Fruit fly (Drosophila melanogaster) whole organism, embryonic: ENCODE measurements around the gene CG13631.

Experiments
- Abd-B ChIP-seq: fragments of 200-800 bp; sonication (Bioruptor generic); optimal IDR thresholded peaks from 2 replicates; lab custom pipeline; 2018; ENCODE audit warnings: missing biosample characterization, mild to moderate bottlenecking, missing genetic modification characterization, moderate library complexity
- Bgb ChIP-seq: fragments of 200-800 bp; sonication (Bioruptor generic); IDR thresholded peaks from 2 replicates; pipeline ENCODE4 v1.3.6; 2022; ENCODE audit warnings: missing biosample characterization, missing genetic modification characterization; ENCODE audit not compliant: partially characterized antibody
- Blimp-1 ChIP-seq: fragments of 200-800 bp; sonication (Bioruptor generic); optimal IDR thresholded peaks from 3 replicates; lab custom pipeline; 2018; ENCODE audit warnings: missing biosample characterization, missing genetic modification characterization, mild to moderate bottlenecking, moderate library complexity, missing genetic modification reagents
- CG12071 ChIP-seq: fragments of 200-800 bp; sonication (Bioruptor generic); optimal IDR thresholded peaks from 3 replicates; lab custom pipeline; 2018; ENCODE audit warnings: missing biosample characterization, mild to moderate bottlenecking, missing genetic modification characterization
- CG13287 ChIP-seq: fragments of 200-800 bp; sonication (Bioruptor generic); IDR thresholded peaks from 2 replicates; pipeline ENCODE4 v1.3.6; 2022; ENCODE audit warnings: missing biosample characterization, missing genetic modification characterization; ENCODE audit not compliant: partially characterized antibody
- CG17186 ChIP-seq: fragments of 200-800 bp; sonication (Bioruptor generic); optimal IDR thresholded peaks from 3 replicates; lab custom pipeline; 2017; ENCODE audit warnings: missing biosample characterization, missing genetic modification reagents, missing genetic modification characterization
- CG17568 ChIP-seq: fragments of 200-800 bp; sonication (Bioruptor generic); optimal IDR thresholded peaks from 2 replicates; lab custom pipeline; 2018; ENCODE audit warnings: missing biosample characterization, mild to moderate bottlenecking, missing genetic modification characterization, moderate library complexity
- CG17829 ChIP-seq: fragments of 200-800 bp; optimal IDR thresholded peaks from 2 replicates; lab custom pipeline; 2019; ENCODE audit warnings: missing biosample characterization, mild to moderate bottlenecking, missing genetic modification characterization, moderate library complexity
- CG2120 ChIP-seq: fragments of 200-800 bp; sonication (Bioruptor generic); optimal IDR thresholded peaks from 3 replicates; lab custom pipeline; 2016; ENCODE audit warnings: missing biosample characterization, missing genetic modification characterization
- CG34224 ChIP-seq: fragments of 200-800 bp; sonication (Bioruptor generic); IDR thresholded peaks from 3 replicates; pipeline ENCODE4 v1.3.6; 2022; ENCODE audit warnings: missing biosample characterization, missing genetic modification characterization; ENCODE audit not compliant: partially characterized antibody
- CG3726 ChIP-seq: fragments of 200-800 bp; sonication (Bioruptor generic); IDR thresholded peaks from 3 replicates; pipeline ENCODE4, ENCODE4 v1.3.6; 2022; ENCODE audit warnings: missing biosample characterization, missing genetic modification characterization
- CG3838 ChIP-seq: fragments of 200-800 bp; sonication (Bioruptor generic); optimal IDR thresholded peaks from 3 replicates; lab custom pipeline; 2016; ENCODE audit warnings: missing biosample characterization, missing genetic modification characterization
- CG3847 ChIP-seq: fragments of 200-800 bp; sonication (Bioruptor generic); IDR thresholded peaks from 2 replicates; pipeline ENCODE4 v1.3.6; 2022; ENCODE audit warnings: missing biosample characterization, missing genetic modification characterization
- CG42726 ChIP-seq: fragments of 200-800 bp; sonication (Bioruptor generic); IDR thresholded peaks from 2 replicates; pipeline ENCODE4 v1.3.6; 2022; ENCODE audit warnings: missing biosample characterization, missing genetic modification characterization; ENCODE audit not compliant: partially characterized antibody
- CG43689 ChIP-seq: fragments of 200-800 bp; sonication (Bioruptor generic); IDR thresholded peaks from 2 replicates; pipeline ENCODE4 v1.3.6; 2022; ENCODE audit warnings: missing biosample characterization, missing genetic modification characterization
- CG7963 ChIP-seq: fragments of 200-800 bp; sonication (Bioruptor generic); IDR thresholded peaks from 3 replicates; pipeline ENCODE4 v1.3.6; 2022; ENCODE audit warnings: missing biosample characterization, missing genetic modification characterization; ENCODE audit not compliant: partially characterized antibody
- CG9727 ChIP-seq: fragments of 200-800 bp; sonication (Bioruptor generic); optimal IDR thresholded peaks from 3 replicates; lab custom pipeline; 2017; ENCODE audit warnings: missing biosample characterization, mild to moderate bottlenecking, missing genetic modification characterization
- Chrac-16 ChIP-seq: fragments of 200-800 bp; sonication (Bioruptor generic); optimal IDR thresholded peaks from 3 replicates; lab custom pipeline; 2016; ENCODE audit warnings: missing biosample characterization, missing genetic modification characterization
- D19B ChIP-seq: fragments of 200-800 bp; sonication (Bioruptor generic); optimal IDR thresholded peaks from 2 replicates; lab custom pipeline; 2017; ENCODE audit warnings: missing biosample characterization, mild to moderate bottlenecking, missing genetic modification characterization
- Dll ChIP-seq: fragments of 200-800 bp; sonication (Bioruptor generic); IDR thresholded peaks from 4 replicates; pipeline ENCODE4 v1.3.6; 2022; ENCODE audit warnings: missing biosample characterization, missing genetic modification characterization; ENCODE audit not compliant: partially characterized antibody
- Doc3 ChIP-seq: fragments of 200-800 bp; sonication (Bioruptor generic); IDR thresholded peaks from 3 replicates; pipeline ENCODE4 v1.3.6; 2022; ENCODE audit warnings: missing biosample characterization, missing genetic modification characterization; ENCODE audit not compliant: partially characterized antibody
- Dref ChIP-seq: fragments of 200-800 bp; sonication (Bioruptor generic); IDR thresholded peaks from 2 replicates; pipeline ENCODE4 v1.3.6; 2022; ENCODE audit warnings: missing biosample characterization, missing genetic modification characterization
- Hr3 ChIP-seq: fragments of 200-800 bp; sonication (Bioruptor generic); optimal IDR thresholded peaks from 3 replicates; lab custom pipeline; 2016; ENCODE audit warnings: missing biosample characterization, missing genetic modification characterization
- Hsf ChIP-seq: fragments of 200-800 bp; sonication (Bioruptor generic); optimal IDR thresholded peaks from 3 replicates; lab custom pipeline; 2016; ENCODE audit warnings: missing biosample characterization, missing genetic modification characterization
- MBD-R2 ChIP-seq: fragments of 200-800 bp; sonication (Bioruptor generic); IDR thresholded peaks from 2 replicates; pipeline ENCODE4 v1.3.6; 2022; ENCODE audit warnings: missing biosample characterization, missing genetic modification characterization
- Max ChIP-seq: fragments of 200-800 bp; sonication (Bioruptor generic); optimal IDR thresholded peaks from 2 replicates; lab custom pipeline; 2016; ENCODE audit warnings: missing biosample characterization, mild to moderate bottlenecking, missing genetic modification characterization
- Med ChIP-seq: fragments of 200-800 bp; sonication (Bioruptor generic); peaks from one replicate; lab custom pipeline; 2016; ENCODE audit warnings: missing biosample characterization, missing genetic modification characterization, mild to moderate bottlenecking, inconsistent platforms, moderate library complexity
- Opbp ChIP-seq: fragments of 200-800 bp; sonication (Bioruptor generic); IDR thresholded peaks from 3 replicates; pipeline ENCODE4 v1.3.6; 2022; ENCODE audit warnings: missing biosample characterization, missing genetic modification characterization; ENCODE audit not compliant: partially characterized antibody
- Optix ChIP-seq: fragments of 200-800 bp; sonication (Bioruptor generic); IDR thresholded peaks from 3 replicates; pipeline ENCODE4 v1.3.6; 2022; ENCODE audit warnings: missing biosample characterization, missing genetic modification characterization
- Xbp1 ChIP-seq: fragments of 200-800 bp; sonication (Bioruptor generic); optimal IDR thresholded peaks from 3 replicates; lab custom pipeline; 2016; ENCODE audit warnings: missing biosample characterization, mild to moderate bottlenecking, missing genetic modification characterization
- ara ChIP-seq: fragments of 200-800 bp; sonication (Bioruptor generic); IDR thresholded peaks from 2 replicates; pipeline ENCODE4 v1.3.6; 2022; ENCODE audit warnings: missing biosample characterization, missing genetic modification characterization
- az2 ChIP-seq: fragments of 200-800 bp; sonication (Bioruptor generic); optimal IDR thresholded peaks from 3 replicates; lab custom pipeline; 2016; ENCODE audit warnings: missing biosample characterization, missing genetic modification characterization
- bbx ChIP-seq: fragments of 200-800 bp; sonication (Bioruptor generic); IDR thresholded peaks from 2 replicates; pipeline ENCODE4 v1.3.6; 2022; ENCODE audit warnings: missing biosample characterization, missing genetic modification characterization; ENCODE audit not compliant: partially characterized antibody
- chn ChIP-seq: fragments of 200-800 bp; sonication (Bioruptor generic); optimal IDR thresholded peaks from 2 replicates; lab custom pipeline; 2016; ENCODE audit warnings: missing biosample characterization, missing genetic modification characterization
- corto ChIP-seq: fragments of 200-800 bp; sonication (Bioruptor generic); optimal IDR thresholded peaks from 2 replicates; lab custom pipeline; 2016; ENCODE audit warnings: missing biosample characterization, mild to moderate bottlenecking, missing genetic modification characterization, moderate library complexity
- esg ChIP-seq: fragments of 200-800 bp; sonication (Bioruptor generic); conservative IDR thresholded peaks from 2 replicates; pipeline ENCODE4 v1.3.6; 2022; ENCODE audit warnings: missing biosample characterization, missing genetic modification characterization
- fd3F ChIP-seq: fragments of 200-800 bp; sonication (Bioruptor generic); optimal IDR thresholded peaks from 2 replicates; lab custom pipeline; 2018; ENCODE audit warnings: missing biosample characterization, mild to moderate bottlenecking, missing genetic modification characterization, moderate library complexity
- fru ChIP-seq: fragments of >200 bp; optimal IDR thresholded peaks from 2 replicates; lab custom pipeline; 2017
- gce ChIP-seq: fragments of 200-800 bp; sonication (Bioruptor generic); IDR thresholded peaks from 3 replicates; pipeline ENCODE4 v1.3.6; 2022; ENCODE audit warnings: missing biosample characterization, missing genetic modification characterization
- gt ChIP-seq: fragments of 200-800 bp; sonication (Bioruptor generic); IDR thresholded peaks from 2 replicates; pipeline ENCODE4 v1.3.6; 2022; ENCODE audit warnings: missing biosample characterization, missing genetic modification characterization
- ind ChIP-seq: fragments of 200-800 bp; sonication (Bioruptor generic); optimal IDR thresholded peaks from 3 replicates; lab custom pipeline; 2016; ENCODE audit warnings: missing biosample characterization, missing genetic modification characterization
- phol ChIP-seq: fragments of 200-800 bp; sonication (Bioruptor generic); optimal IDR thresholded peaks from 3 replicates; lab custom pipeline; 2018; ENCODE audit warnings: missing biosample characterization, mild to moderate bottlenecking, missing genetic modification characterization, moderate library complexity
- pzg ChIP-seq: fragments of 200-800 bp; sonication (Bioruptor generic); optimal IDR thresholded peaks from 3 replicates; lab custom pipeline; 2018; ENCODE audit warnings: missing biosample characterization, mild to moderate bottlenecking, missing genetic modification characterization, moderate library complexity
- rib ChIP-seq: fragments of 200-800 bp; sonication (Bioruptor generic); IDR thresholded peaks from 2 replicates; pipeline ENCODE4 v1.3.6; 2022; ENCODE audit warnings: missing biosample characterization, missing genetic modification characterization
- sd ChIP-seq: fragments of 200-800 bp; sonication (Bioruptor generic); optimal IDR thresholded peaks from 3 replicates; lab custom pipeline; 2018; ENCODE audit warnings: missing biosample characterization, mild to moderate bottlenecking, missing genetic modification characterization, moderate library complexity
- sens ChIP-seq: fragments of 200-800 bp; sonication (Bioruptor generic); peaks from one replicate; lab custom pipeline; 2016; ENCODE audit warnings: missing biosample characterization, missing genetic modification characterization
- tio ChIP-seq: fragments of 200-800 bp; sonication (Bioruptor generic); optimal IDR thresholded peaks from 2 replicates; lab custom pipeline; 2017; ENCODE audit warnings: missing biosample characterization, missing genetic modification characterization, inconsistent platforms
- trem ChIP-seq: fragments of 200-800 bp; optimal IDR thresholded peaks from 3 replicates; lab custom pipeline; 2019; ENCODE audit warnings: missing biosample characterization, mild to moderate bottlenecking, missing genetic modification characterization, moderate library complexity
- vvl ChIP-seq: fragments of 200-800 bp; sonication (Bioruptor generic); IDR thresholded peaks from 2 replicates; pipeline ENCODE4 v1.3.6; 2022; ENCODE audit warnings: missing biosample characterization, missing genetic modification characterization
- wek ChIP-seq: fragments of 200-800 bp; sonication (Bioruptor generic); optimal IDR thresholded peaks from 3 replicates; lab custom pipeline; 2018; ENCODE audit warnings: missing biosample characterization, mild to moderate bottlenecking, missing genetic modification characterization, moderate library complexity

Gene CG13631

DNA sequence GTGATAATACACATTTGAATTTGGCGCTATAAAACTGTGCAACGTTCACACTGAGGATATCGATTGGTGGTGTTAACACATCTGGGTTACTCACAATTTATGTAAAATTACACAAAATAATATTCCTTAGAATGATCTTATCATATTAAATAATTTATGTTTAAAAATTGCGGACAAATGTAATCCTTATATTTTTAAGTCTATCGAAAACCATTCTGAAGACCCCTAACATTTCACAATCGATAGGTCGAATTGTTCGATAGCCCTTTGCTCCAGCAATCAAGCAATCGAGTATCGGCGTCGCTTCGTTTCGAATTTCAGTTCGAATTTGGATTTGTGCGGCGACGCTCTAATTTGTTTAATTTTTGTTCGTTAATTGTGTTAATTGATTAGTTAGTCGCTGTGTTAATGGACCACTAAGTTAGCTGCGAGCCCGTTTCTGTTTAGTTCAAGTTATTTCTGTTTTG, 15.6 kb upstream of the CG13631 start, which contains the start of gene asp (continued):
- TF ChIP-seq Dll, result peak; percentile 93
- TF ChIP-seq gt (GFP tag; lab: Robert Waterston, UW), result no peak
- TF ChIP-seq wek (GFP tag; lab: Kevin White, UChicago), result peak; percentile 97
- TF ChIP-seq ara (GFP tag; lab: Robert Waterston, UW), result no peak
- peak; percentile 80 for TF ChIP-seq Bgb (GFP tag; lab: Robert Waterston, UW)
- no peak for TF ChIP-seq CG3838 (GFP tag; lab: Kevin White, UChicago)
- no peak for TF ChIP-seq tio (GFP tag; lab: Kevin White, UChicago)
- no peak for TF ChIP-seq CG12071 (GFP tag; lab: Kevin White, UChicago)
- TF ChIP-seq ind (GFP tag; lab: Kevin White, UChicago), result peak; percentile 5
- no peak for TF ChIP-seq sd (tag; lab: Kevin White, UChicago)
- peak; percentile 93 for TF ChIP-seq Dref (GFP tag; lab: Robert Waterston, UW)
- TF ChIP-seq gce (GFP tag; lab: Robert Waterston, UW), result no peak
- TF ChIP-seq Chrac-16 (GFP tag; lab: Kevin White, UChicago), result peak; percentile 27
- peak; percentile 35 for TF ChIP-seq Blimp-1 (GFP tag; lab: Kevin White, UChicago)
- 0 out of 2 replicates have a peak, but pooled peaks have one; percentile 13 for TF ChIP-seq vvl
- TF ChIP-seq rib (GFP tag; lab: Robert Waterston, UW), result no peak
- TF ChIP-seq Opbp (GFP tag; lab: Robert Waterston, UW), result peak; percentile 76; the same call in 2 of the 3 replicates
- peak; percentile 60 for TF ChIP-seq pzg (GFP tag; lab: Kevin White, UChicago)
- peak; percentile 84 for TF ChIP-seq Doc3
- TF ChIP-seq CG3847 (GFP tag; lab: Robert Waterston, UW), result peak; percentile 39; the same call in 1 of the 2 replicates
- TF ChIP-seq Max (GFP tag; lab: Kevin White, UChicago), result no peak
- peak; percentile 57 for TF ChIP-seq phol (tag; lab: Kevin White, UChicago)
- TF ChIP-seq chn (GFP tag; lab: Kevin White, UChicago), result no peak
- TF ChIP-seq az2 (GFP tag; lab: Kevin White, UChicago), result peak; percentile 30
- TF ChIP-seq Optix (GFP tag; lab: Robert Waterston, UW), result no peak
- TF ChIP-seq CG42726, result peak; percentile 64; the same call in 1 of the 2 replicates
- no peak for TF ChIP-seq CG3726 (GFP tag; lab: Robert Waterston, UW)
- TF ChIP-seq CG2120 (GFP tag; lab: Kevin White, UChicago), result no peak
- TF ChIP-seq D19B, result no peak
- TF ChIP-seq sens (GFP tag; lab: Kevin White, UChicago), result peak; percentile 91
- TF ChIP-seq CG34224 (GFP tag; lab: Robert Waterston, UW), result peak; percentile 86
- no peak for TF ChIP-seq corto (GFP tag; lab: Kevin White, UChicago)
- TF ChIP-seq MBD-R2 (GFP tag; lab: Robert Waterston, UW), result peak; percentile 25; the same call in 1 of the 2 replicates
- peak; percentile 48 for TF ChIP-seq Xbp1 (GFP tag; lab: Kevin White, UChicago)
- no peak for TF ChIP-seq fd3F (GFP tag; lab: Kevin White, UChicago)
- no peak for TF ChIP-seq fru (lab: Kevin White, UChicago)
- TF ChIP-seq CG17829 (tag; lab: Kevin White, UChicago), result peak; percentile 66
- TF ChIP-seq Med (GFP tag; lab: Kevin White, UChicago), result peak; percentile 33
- no peak for TF ChIP-seq esg (GFP tag; lab: Robert Waterston, UW)
- TF ChIP-seq bbx (GFP tag; lab: Robert Waterston, UW), result peak; percentile 71
- TF ChIP-seq CG17186 (GFP tag; lab: Kevin White, UChicago), result peak; percentile 67
- TF ChIP-seq CG17568 (GFP tag; lab: Kevin White, UChicago), result no peak
- peak; percentile 89 for TF ChIP-seq CG13287
- TF ChIP-seq CG43689, result no peak
- TF ChIP-seq CG7963, result peak; percentile 90
- TF ChIP-seq trem, result peak; percentile 81
- no peak for TF ChIP-seq Hsf (GFP tag; lab: Kevin White, UChicago)
- peak; percentile 19 for TF ChIP-seq CG9727 (GFP tag; lab: Kevin White, UChicago)
- TF ChIP-seq Hr3 (GFP tag; lab: Kevin White, UChicago), result peak; percentile 30
- TF ChIP-seq Abd-B (GFP tag; lab: Kevin White, UChicago), result peak; percentile 26
